Worm (Caenorhabditis elegans): ENCODE measurements around the gene C18A11.4.

Gene C18A11.4

ce11 chrX:8017759-8018158 is 27.6 kb upstream of the C18A11.4 start, which contains the start of gene C34D10.5 (continued):
- TF ChIP-seq ceh-32 (tag; optimal IDR thresholded peaks at IDR 0.05; ENCODE audit: poor library complexity) (no peak), ZK546.5 (tag; optimal IDR thresholded peaks at IDR 0.05) (no peak), Y48G9A.11 (GFP tag; IDR thresholded peaks at IDR 0.05) (no peak), snpc-1.2 (GFP tag; IDR thresholded peaks at IDR 0.05) (no peak), nhr-76 (tag; optimal IDR thresholded peaks at IDR 0.05) (no peak), madf-9 (GFP tag; conservative IDR thresholded peaks at IDR 0.05) (no peak), F49E8.2 (tag; optimal IDR thresholded peaks at IDR 0.05; ENCODE audit: borderline replicate concordance) (no peak), R02D3.7 (tag; optimal IDR thresholded peaks at IDR 0.05) (no peak), Y105C5A.15 (GFP tag; IDR thresholded peaks at IDR 0.05) (no peak), ama-1 (optimal IDR thresholded peaks at IDR 0.05) (peak; percentile 17), gei-8 (GFP tag; optimal IDR thresholded peaks at IDR 0.05) (no peak), unc-130 (GFP tag; optimal IDR thresholded peaks at IDR 0.05) (no peak), rbr-2 (tag; optimal IDR thresholded peaks at IDR 0.05) (no peak), saeg-2 (GFP tag; IDR thresholded peaks at IDR 0.05) (no peak)

- peak; percentile 16; the same call in 1 of the 2 replicates for TF ChIP-seq mdt-29 (GFP tag; IDR thresholded peaks at IDR 0.05)
- peak; percentile 31 for TF ChIP-seq dve-1 (tag; optimal IDR thresholded peaks at IDR 0.05; ENCODE audit: insufficient read depth)
- no peak for TF ChIP-seq zfp-2 (tag; optimal IDR thresholded peaks at IDR 0.05)
- peak; percentile 60 for TF ChIP-seq mxl-3 (GFP tag; optimal IDR thresholded peaks at IDR 0.05)
- 0 out of 2 replicates have a peak, but pooled peaks have one; percentile 26 for TF ChIP-seq ceh-20 (GFP tag; IDR thresholded peaks at IDR 0.05)
- TF ChIP-seq lin-13 (GFP tag; optimal IDR thresholded peaks at IDR 0.05) = no peak
- TF ChIP-seq nhr-6 (tag; optimal IDR thresholded peaks at IDR 0.05) = peak; percentile 10
- no peak for TF ChIP-seq ZK337.2 (GFP tag; IDR thresholded peaks at IDR 0.05)
- TF ChIP-seq zfp-3 (GFP tag; conservative IDR thresholded peaks at IDR 0.05) = 0 out of 2 replicates have a peak, but pooled peaks have one; percentile 27
- peak; percentile 23 for TF ChIP-seq nhr-28 (tag; optimal IDR thresholded peaks at IDR 0.05)
- TF ChIP-seq dmd-9 (GFP tag; IDR thresholded peaks at IDR 0.05) = no peak
- TF ChIP-seq hlh-30 (tag; optimal IDR thresholded peaks at IDR 0.05; ENCODE audit: insufficient read depth) = peak; percentile 78
- TF ChIP-seq aha-1 (tag) = peak; percentile 63
- peak; percentile 35 for TF ChIP-seq mep-1 (tag; optimal IDR thresholded peaks at IDR 0.05)
- peak in 1 of 2 experiments; percentile 55 for TF ChIP-seq mdl-1 (tag; optimal IDR thresholded peaks at IDR 0.05)
- peak; percentile 42; the same call in 1 of the 2 replicates for TF ChIP-seq egl-43 (GFP tag; IDR thresholded peaks at IDR 0.05)
- peak; percentile 88 for TF ChIP-seq ama-1 (optimal IDR thresholded peaks at IDR 0.05)
- peak in 1 of 2 experiments; percentile 5 for TF ChIP-seq hif-1 (tag; optimal IDR thresholded peaks at IDR 0.05)
- TF ChIP-seq pha-4 (GFP tag; IDR thresholded peaks at IDR 0.05) = 0 out of 2 replicates have a peak, but pooled peaks have one; percentile 6
- TF ChIP-seq pha-4 (tag; optimal IDR thresholded peaks at IDR 0.05) = peak; percentile 10
- TF ChIP-seq ztf-7 (tag; optimal IDR thresholded peaks at IDR 0.05) = no peak
- TF ChIP-seq hlh-11 (tag; optimal IDR thresholded peaks at IDR 0.05) = peak; percentile 70
- TF ChIP-seq daf-16 (GFP tag; optimal IDR thresholded peaks at IDR 0.05) = no peak
- TF ChIP-seq daf-16 (tag; optimal IDR thresholded peaks at IDR 0.05) = peak; percentile 32
- TF ChIP-seq unc-130 (GFP tag; optimal IDR thresholded peaks at IDR 0.05) = no peak
- no peak for TF ChIP-seq aly-2 (tag; optimal IDR thresholded peaks at IDR 0.05)
- TF ChIP-seq lsy-2 (tag; optimal IDR thresholded peaks at IDR 0.05) = peak in 1 of 2 experiments; percentile 10
- peak; percentile 55 for TF ChIP-seq dmd-6 (GFP tag; IDR thresholded peaks at IDR 0.05)
- TF ChIP-seq D1046.2 (GFP tag; IDR thresholded peaks at IDR 0.05) = peak; percentile 22; the same call in 1 of the 2 replicates
These were observed 26.9 kb upstream of the C18A11.4 start for ce11 chrX:8018441-8018840.

All from whole organism, L4 larva.